Fruit fly (Drosophila melanogaster) whole organism, embryonic: Measurements from ENCODE around the gene pps.

ENCODE experiments used
- Atf3 ChIP-seq: fragments of 200-800 bp; sonication (Bioruptor generic); optimal IDR thresholded peaks from 3 replicates; lab custom pipeline; 2016; ENCODE audit warnings: missing biosample characterization, missing genetic modification characterization
- Bdp1 ChIP-seq: fragments of 200-800 bp; sonication (Bioruptor generic); optimal IDR thresholded peaks from 3 replicates; lab custom pipeline; 2016; ENCODE audit warnings: missing biosample characterization, missing genetic modification characterization
- Blimp-1 ChIP-seq: fragments of 200-800 bp; sonication (Bioruptor generic); optimal IDR thresholded peaks from 3 replicates; lab custom pipeline; 2018; ENCODE audit warnings: missing biosample characterization, missing genetic modification characterization, mild to moderate bottlenecking, moderate library complexity, missing genetic modification reagents
- Bteb2 ChIP-seq: fragments of 200-800 bp; sonication (Bioruptor generic); optimal IDR thresholded peaks from 2 replicates; lab custom pipeline; 2016; ENCODE audit warnings: missing biosample characterization, missing genetic modification characterization
- CG10274 ChIP-seq: fragments of 200-800 bp; sonication (Bioruptor generic); optimal IDR thresholded peaks from 3 replicates; lab custom pipeline; 2017; ENCODE audit warnings: missing biosample characterization, mild to moderate bottlenecking, missing genetic modification characterization
- CG10366 ChIP-seq: fragments of 200-800 bp; sonication (Bioruptor generic); IDR thresholded peaks from 2 replicates; pipeline ENCODE4 v1.3.6; 2022; ENCODE audit warnings: missing biosample characterization, missing genetic modification characterization
- CG12236 ChIP-seq: fragments of 200-800 bp; sonication (Bioruptor generic); optimal IDR thresholded peaks from 2 replicates; lab custom pipeline; 2016; ENCODE audit warnings: missing biosample characterization, missing genetic modification characterization
- CG15011 ChIP-seq: fragments of 200-800 bp; sonication (Bioruptor generic); optimal IDR thresholded peaks from 3 replicates; lab custom pipeline; 2018; ENCODE audit warnings: missing biosample characterization, mild to moderate bottlenecking, missing genetic modification characterization
- CG1792 ChIP-seq: fragments of 200-800 bp; sonication (Bioruptor generic); optimal IDR thresholded peaks from 2 replicates; lab custom pipeline; 2016; ENCODE audit warnings: missing biosample characterization, missing genetic modification characterization
- CG2116 ChIP-seq: fragments of 200-800 bp; sonication (Bioruptor generic); optimal IDR thresholded peaks from 3 replicates; lab custom pipeline; 2018; ENCODE audit warnings: missing biosample characterization, mild to moderate bottlenecking, missing genetic modification characterization
- CG30403 ChIP-seq: fragments of 200-800 bp; sonication (Bioruptor generic); optimal IDR thresholded peaks from 3 replicates; lab custom pipeline; 2016; ENCODE audit warnings: missing biosample characterization, missing genetic modification characterization
- CG3065 ChIP-seq: fragments of 200-800 bp; sonication (Bioruptor generic); optimal IDR thresholded peaks from 2 replicates; lab custom pipeline; 2016; ENCODE audit warnings: missing biosample characterization, missing genetic modification characterization
- CG34422 ChIP-seq: fragments of 200-800 bp; sonication (Bioruptor generic); IDR thresholded peaks from 3 replicates; pipeline ENCODE4 v1.3.6; 2022; ENCODE audit warnings: missing biosample characterization, missing genetic modification characterization
- CG3995 ChIP-seq: fragments of 200-800 bp; sonication (Bioruptor generic); optimal IDR thresholded peaks from 3 replicates; lab custom pipeline; 2016; ENCODE audit warnings: missing biosample characterization, missing genetic modification characterization
- CG4328 ChIP-seq: fragments of 200-800 bp; sonication (Bioruptor generic); optimal IDR thresholded peaks from 3 replicates; lab custom pipeline; 2017; ENCODE audit warnings: missing biosample characterization, missing genetic modification reagents, missing genetic modification characterization
- CG7271 ChIP-seq: fragments of 200-800 bp; sonication (Bioruptor generic); optimal IDR thresholded peaks from 2 replicates; lab custom pipeline; 2018; ENCODE audit warnings: missing biosample characterization, mild to moderate bottlenecking, missing genetic modification characterization, moderate library complexity
- CG7556 ChIP-seq: fragments of 200-800 bp; sonication (Bioruptor generic); optimal IDR thresholded peaks from 2 replicates; lab custom pipeline; 2017; ENCODE audit warnings: missing biosample characterization, mild to moderate bottlenecking, missing genetic modification characterization
- CG8478 ChIP-seq: fragments of >200 bp; optimal IDR thresholded peaks from 2 replicates; lab custom pipeline; 2018
- CG8765 ChIP-seq: fragments of 200-800 bp; sonication (Bioruptor generic); IDR thresholded peaks from 2 replicates; pipeline ENCODE4 v1.3.6; 2022; ENCODE audit warnings: missing biosample characterization, missing genetic modification characterization
- CG8944 ChIP-seq: fragments of 200-800 bp; sonication (Bioruptor generic); optimal IDR thresholded peaks from 3 replicates; lab custom pipeline; 2016; ENCODE audit warnings: missing biosample characterization, missing genetic modification characterization
- CHES-1-like ChIP-seq: fragments of 200-800 bp; sonication (Bioruptor generic); optimal IDR thresholded peaks from 2 replicates; lab custom pipeline; 2016; ENCODE audit warnings: missing biosample characterization, missing genetic modification characterization
- Dad ChIP-seq: fragments of 200-800 bp; sonication (Bioruptor generic); optimal IDR thresholded peaks from 3 replicates; lab custom pipeline; 2016; ENCODE audit warnings: missing biosample characterization, missing genetic modification characterization
- Dip2 ChIP-seq: fragments of 200-800 bp; sonication (Bioruptor generic); IDR thresholded peaks from 2 replicates; pipeline ENCODE4 v1.3.6; 2022; ENCODE audit warnings: missing biosample characterization, missing genetic modification characterization
- H2.0 ChIP-seq: fragments of 200-800 bp; sonication (Bioruptor generic); IDR thresholded peaks from 2 replicates; pipeline ENCODE4 v1.3.6; 2022; ENCODE audit warnings: missing biosample characterization, missing genetic modification characterization
- Med ChIP-seq: fragments of 200-800 bp; sonication (Bioruptor generic); peaks from one replicate; lab custom pipeline; 2016; ENCODE audit warnings: missing biosample characterization, missing genetic modification characterization, mild to moderate bottlenecking, inconsistent platforms, moderate library complexity
- Myb ChIP-seq: fragments of 200-800 bp; sonication (Bioruptor generic); optimal IDR thresholded peaks from 2 replicates; lab custom pipeline; 2016; ENCODE audit warnings: missing biosample characterization, missing genetic modification characterization
- NC2β ChIP-seq: fragments of 200-800 bp; sonication (Bioruptor generic); optimal IDR thresholded peaks from 2 replicates; lab custom pipeline; 2016; ENCODE audit warnings: missing biosample characterization, missing genetic modification characterization
- Neu2 ChIP-seq: fragments of 200-800 bp; sonication (Bioruptor generic); optimal IDR thresholded peaks from 3 replicates; lab custom pipeline; 2016; ENCODE audit warnings: missing biosample characterization, missing genetic modification characterization, borderline replicate concordance
- Six4 ChIP-seq: fragments of 200-800 bp; sonication (Bioruptor generic); optimal IDR thresholded peaks from 2 replicates; lab custom pipeline; 2016; ENCODE audit warnings: missing biosample characterization, missing genetic modification characterization
- Spps ChIP-seq: fragments of 200-800 bp; sonication (Bioruptor generic); optimal IDR thresholded peaks from 2 replicates; lab custom pipeline; 2018; ENCODE audit warnings: missing biosample characterization, mild to moderate bottlenecking, missing genetic modification characterization
- Ssrp ChIP-seq: fragments of 200-800 bp; sonication (Bioruptor generic); optimal IDR thresholded peaks from 2 replicates; lab custom pipeline; 2018; ENCODE audit warnings: missing biosample characterization, mild to moderate bottlenecking, missing genetic modification characterization, moderate library complexity
- TFAM ChIP-seq: fragments of 200-800 bp; sonication (Bioruptor generic); optimal IDR thresholded peaks from 2 replicates; lab custom pipeline; 2017; ENCODE audit warnings: missing biosample characterization, missing genetic modification characterization, inconsistent platforms
- Xbp1 ChIP-seq: fragments of 200-800 bp; sonication (Bioruptor generic); optimal IDR thresholded peaks from 3 replicates; lab custom pipeline; 2016; ENCODE audit warnings: missing biosample characterization, mild to moderate bottlenecking, missing genetic modification characterization
- YL-1 ChIP-seq: fragments of 200-800 bp; sonication (Bioruptor generic); optimal IDR thresholded peaks from 3 replicates; lab custom pipeline; 2017; ENCODE audit warnings: missing biosample characterization, mild to moderate bottlenecking, missing genetic modification characterization
- ab ChIP-seq: fragments of 200-800 bp; sonication (Bioruptor generic); optimal IDR thresholded peaks from 2 replicates; lab custom pipeline; 2016; ENCODE audit warnings: missing biosample characterization, missing genetic modification characterization
- br ChIP-seq: fragments of >200 bp; optimal IDR thresholded peaks from 2 replicates; lab custom pipeline; 2017
- cad ChIP-seq: fragments of >200 bp; optimal IDR thresholded peaks from 2 replicates; lab custom pipeline; 2017; ENCODE audit warnings: missing biosample characterization, missing genetic modification characterization
- da ChIP-seq: fragments of 200-800 bp; sonication (Bioruptor generic); optimal IDR thresholded peaks from 2 replicates; lab custom pipeline; 2016; ENCODE audit warnings: missing biosample characterization, missing genetic modification characterization
- dmrt11E ChIP-seq: fragments of 200-800 bp; sonication (Bioruptor generic); optimal IDR thresholded peaks from 3 replicates; lab custom pipeline; 2018; ENCODE audit warnings: missing biosample characterization, mild to moderate bottlenecking, missing genetic modification characterization, moderate library complexity
- eve ChIP-seq, 2 experiments: fragments of >200 bp; optimal IDR thresholded peaks; 2 replicates each; lab custom pipeline; 2017; ENCODE audit warnings: missing biosample characterization in 2 of 2, missing genetic modification characterization in 2 of 2
- fd3F ChIP-seq: fragments of 200-800 bp; sonication (Bioruptor generic); optimal IDR thresholded peaks from 2 replicates; lab custom pipeline; 2018; ENCODE audit warnings: missing biosample characterization, mild to moderate bottlenecking, missing genetic modification characterization, moderate library complexity
- hbn ChIP-seq: fragments of 200-800 bp; sonication (Bioruptor generic); IDR thresholded peaks from 2 replicates; pipeline ENCODE4 v1.3.6; 2022; ENCODE audit warnings: missing biosample characterization, missing genetic modification characterization; ENCODE audit not compliant: partially characterized antibody
- onecut ChIP-seq: fragments of 200-800 bp; sonication (Bioruptor generic); IDR thresholded peaks from 2 replicates; pipeline ENCODE4 v1.3.6; 2022; ENCODE audit warnings: missing biosample characterization, missing genetic modification characterization
- p53 ChIP-seq: fragments of 200-800 bp; sonication (Bioruptor generic); optimal IDR thresholded peaks from 2 replicates; lab custom pipeline; 2016; ENCODE audit warnings: missing biosample characterization, missing genetic modification characterization
- pita ChIP-seq: fragments of 200-800 bp; sonication (Bioruptor generic); optimal IDR thresholded peaks from 2 replicates; lab custom pipeline; 2017; ENCODE audit warnings: missing biosample characterization, mild to moderate bottlenecking, missing genetic modification characterization
- ranshi ChIP-seq: fragments of 200-800 bp; sonication (Bioruptor generic); IDR thresholded peaks from 2 replicates; pipeline ENCODE4 v1.3.6; 2022; ENCODE audit warnings: missing biosample characterization, missing genetic modification characterization
- salm ChIP-seq: fragments of 200-800 bp; sonication (Bioruptor generic); optimal IDR thresholded peaks from 2 replicates; lab custom pipeline; 2018; ENCODE audit warnings: missing biosample characterization, mild to moderate bottlenecking, missing genetic modification characterization
- sima ChIP-seq: fragments of 200-800 bp; sonication (Bioruptor generic); optimal IDR thresholded peaks from 2 replicates; lab custom pipeline; 2016; ENCODE audit warnings: missing biosample characterization, missing genetic modification characterization
- sug ChIP-seq: fragments of 200-800 bp; optimal IDR thresholded peaks from 2 replicates; lab custom pipeline; 2019; ENCODE audit warnings: missing biosample characterization, mild to moderate bottlenecking, missing genetic modification characterization, moderate library complexity
- tin ChIP-seq: fragments of 200-800 bp; sonication (Bioruptor generic); optimal IDR thresholded peaks from 3 replicates; lab custom pipeline; 2016; ENCODE audit warnings: missing biosample characterization, missing genetic modification characterization
- unc-4 ChIP-seq: fragments of 200-800 bp; sonication (Bioruptor generic); IDR thresholded peaks from 2 replicates; pipeline ENCODE4 v1.3.6; 2022; ENCODE audit warnings: missing biosample characterization, missing genetic modification characterization; ENCODE audit not compliant: partially characterized antibody
- zen2 ChIP-seq: fragments of 200-800 bp; sonication (Bioruptor generic); IDR thresholded peaks from 3 replicates; pipeline ENCODE4 v1.3.6; 2022; ENCODE audit warnings: missing biosample characterization, missing genetic modification characterization; ENCODE audit not compliant: partially characterized antibody

The pps gene

DNA sequence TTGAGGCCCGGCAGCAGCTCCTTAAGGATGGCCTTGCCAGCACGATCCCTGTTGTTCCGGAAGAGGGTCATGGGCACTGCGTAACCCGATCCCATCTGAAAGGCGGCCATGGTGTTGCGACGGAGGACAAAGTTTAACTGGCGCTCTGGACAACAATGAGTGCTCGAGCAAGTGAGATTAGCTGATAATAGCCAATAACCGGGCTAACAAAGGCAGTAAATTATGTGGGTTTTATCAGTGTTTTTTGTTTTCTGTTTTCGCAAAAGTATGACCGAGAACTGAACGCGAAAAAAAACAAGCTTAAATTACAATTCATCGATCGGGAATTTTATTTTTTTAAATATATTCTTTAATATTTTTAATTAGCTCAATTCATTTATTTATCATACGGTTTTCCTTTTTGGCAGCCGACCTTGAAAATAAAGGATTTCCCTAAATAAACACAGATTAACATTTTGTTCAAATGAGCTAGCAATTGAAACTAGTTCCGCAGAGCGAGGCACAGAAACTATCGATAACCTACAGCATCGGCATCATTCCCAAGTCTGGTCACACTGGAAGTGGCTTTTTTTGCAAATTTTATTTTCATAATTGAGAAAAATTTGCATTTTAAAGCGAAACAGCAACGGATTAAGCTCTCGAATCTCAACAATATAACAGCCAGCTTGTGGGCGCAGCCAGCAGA is at the start of gene pps, which contains the start of gene Dip-C (continued):
- TF ChIP-seq NC2β (GFP tag; lab: Kevin White, UChicago) (no peak), CG10366 (GFP tag; lab: Robert Waterston, UW) (no peak), CG2116 (peak; percentile 35), Spps (tag; lab: Kevin White, UChicago) (no peak), CG8478 (no peak), Xbp1 (GFP tag; lab: Kevin White, UChicago) (peak; percentile 3), Med (GFP tag; lab: Kevin White, UChicago) (peak; percentile 44), CG10274 (GFP tag; lab: Kevin White, UChicago) (no peak), unc-4 (GFP tag; lab: Robert Waterston, UW) (peak; percentile 79), zen2 (peak; percentile 55; the same call in 2 of the 3 replicates), CHES-1-like (GFP tag; lab: Kevin White, UChicago) (no peak), eve (GFP tag; optimal IDR thresholded peaks at IDR 0.05; lab: Kevin White, UChicago) (no peak), tin (GFP tag; lab: Kevin White, UChicago) (no peak), TFAM (GFP tag; lab: Kevin White, UChicago) (no peak), fd3F (no peak), CG15011 (no peak), Bdp1 (GFP tag; lab: Kevin White, UChicago) (no peak), Blimp-1 (no peak), da (GFP tag; lab: Kevin White, UChicago) (no peak), Bteb2 (no peak), CG3995 (GFP tag; lab: Kevin White, UChicago) (no peak), cad (GFP tag; lab: Kevin White, UChicago) (no peak), Atf3 (no peak), Dad (GFP tag; lab: Kevin White, UChicago) (no peak), Dip2 (no peak), ab (GFP tag; lab: Kevin White, UChicago) (no peak), CG8765 (no peak), Six4 (GFP tag; lab: Kevin White, UChicago) (no peak), CG12236 (GFP tag; lab: Kevin White, UChicago) (no peak), Ssrp (tag; lab: Kevin White, UChicago) (no peak), CG34422 (GFP tag; lab: Robert Waterston, UW) (no peak), hbn (GFP tag; lab: Robert Waterston, UW) (peak; percentile 73), dmrt11E (no peak), ranshi (GFP tag; lab: Robert Waterston, UW) (no peak), p53 (GFP tag; lab: Kevin White, UChicago) (no peak), CG30403 (GFP tag; lab: Kevin White, UChicago) (no peak), CG7271 (tag; lab: Kevin White, UChicago) (no peak), pita (GFP tag; lab: Kevin White, UChicago) (no peak), H2.0 (GFP tag; lab: Robert Waterston, UW) (no peak), CG7556 (GFP tag; lab: Kevin White, UChicago) (no peak), salm (tag; lab: Kevin White, UChicago) (no peak), CG8944 (GFP tag; lab: Kevin White, UChicago) (no peak), CG3065 (GFP tag; lab: Kevin White, UChicago) (no peak), sima (GFP tag; lab: Kevin White, UChicago) (no peak), Myb (no peak), br (no peak), CG1792 (GFP tag; lab: Kevin White, UChicago) (no peak), onecut (GFP tag; lab: Robert Waterston, UW) (no peak), sug (tag; lab: Kevin White, UChicago) (no peak), CG4328 (GFP tag; lab: Kevin White, UChicago) (no peak), Neu2 (GFP tag; lab: Kevin White, UChicago) (no peak), YL-1 (GFP tag; lab: Kevin White, UChicago) (peak; percentile 84)
